Worm (Caenorhabditis elegans) whole organism, late embryonic: Measurements from ENCODE around the gene srg-65.

ENCODE experiments used
- F13H6.1 ChIP-seq: sonication (generic microtip); optimal IDR thresholded peaks from 2 replicates; lab custom pipeline; 2016; ENCODE audit warnings: missing genetic modification characterization, missing compliant biosample characterization
- K02D7.2 ChIP-seq: sonication (generic microtip); optimal IDR thresholded peaks from 2 replicates; lab custom pipeline; 2017; ENCODE audit warnings: mild to moderate bottlenecking, missing genetic modification characterization, missing compliant biosample characterization
- T23F11.4 ChIP-seq: fragments of 200-800 bp; sonication (Bioruptor generic); optimal IDR thresholded peaks from 2 replicates; lab custom pipeline; 2018; ENCODE audit warnings: mild to moderate bottlenecking, missing genetic modification characterization, missing compliant biosample characterization
- Y22D7AL.16 ChIP-seq: sonication (generic microtip); optimal IDR thresholded peaks from 2 replicates; lab custom pipeline; 2016; ENCODE audit warnings: missing genetic modification characterization, missing compliant biosample characterization
- ahr-1 ChIP-seq: sonication (generic microtip); optimal IDR thresholded peaks from 2 replicates; lab custom pipeline; 2016; ENCODE audit warnings: missing genetic modification characterization, missing compliant biosample characterization
- ceh-14 ChIP-seq: sonication (generic microtip); optimal IDR thresholded peaks from 2 replicates; lab custom pipeline; 2016; ENCODE audit warnings: missing genotype, missing genetic modification characterization, missing compliant biosample characterization
- ceh-18 ChIP-seq: sonication (generic microtip); optimal IDR thresholded peaks from 2 replicates; lab custom pipeline; 2016; ENCODE audit warnings: missing genetic modification characterization, missing compliant biosample characterization
- ceh-22 ChIP-seq: sonication (generic microtip); optimal IDR thresholded peaks from 2 replicates; lab custom pipeline; 2017; ENCODE audit warnings: missing biosample characterization, missing genetic modification characterization
- ceh-31 ChIP-seq: sonication (generic microtip); optimal IDR thresholded peaks from 2 replicates; lab custom pipeline; 2016; ENCODE audit warnings: missing genetic modification characterization, missing compliant biosample characterization
- ceh-34 ChIP-seq: sonication (generic microtip); optimal IDR thresholded peaks from 2 replicates; lab custom pipeline; 2016; ENCODE audit warnings: mild to moderate bottlenecking, missing genetic modification characterization, missing compliant biosample characterization
- ceh-45 ChIP-seq: fragments of 200-800 bp; sonication (Bioruptor generic); IDR thresholded peaks from 2 replicates; pipeline ENCODE4 v1.3.6; 2022; ENCODE audit warnings: missing genetic modification reagents, missing genetic modification characterization, missing compliant biosample characterization
- ceh-48 ChIP-seq: sonication (generic microtip); optimal IDR thresholded peaks from 2 replicates; lab custom pipeline; 2016; ENCODE audit warnings: missing genetic modification characterization, inconsistent platforms, missing compliant biosample characterization
- ceh-9 ChIP-seq: sonication (generic microtip); optimal IDR thresholded peaks from 2 replicates; lab custom pipeline; 2016; ENCODE audit warnings: mild to moderate bottlenecking, missing genetic modification characterization, inconsistent platforms, missing compliant biosample characterization
- dve-1 ChIP-seq: sonication (generic microtip); optimal IDR thresholded peaks from 2 replicates; lab custom pipeline; 2017; ENCODE audit warnings: antibody characterized with exemption, mild to moderate bottlenecking, missing genetic modification characterization, missing compliant biosample characterization
- elt-2 ChIP-seq: sonication (generic microtip); optimal IDR thresholded peaks from 2 replicates; lab custom pipeline; 2016; ENCODE audit warnings: missing genetic modification reagents, missing genetic modification characterization, missing compliant biosample characterization
- elt-4 ChIP-seq: sonication (generic microtip); optimal IDR thresholded peaks from 2 replicates; lab custom pipeline; 2016; ENCODE audit warnings: missing genetic modification characterization, missing compliant biosample characterization
- ets-4 ChIP-seq: sonication (generic microtip); optimal IDR thresholded peaks from 2 replicates; lab custom pipeline; 2016; ENCODE audit warnings: missing genetic modification characterization, missing compliant biosample characterization
- eyg-1 ChIP-seq: sonication (generic microtip); optimal IDR thresholded peaks from 2 replicates; lab custom pipeline; 2016; ENCODE audit warnings: missing genotype, missing genetic modification characterization, missing compliant biosample characterization
- fkh-10 ChIP-seq: fragments of 150-350 bp; optimal IDR thresholded peaks from 2 replicates; lab custom pipeline; 2014; ENCODE audit warnings: missing biosample characterization, missing genetic modification reagents, missing genetic modification characterization
- hlh-13 ChIP-seq: fragments of 200-800 bp; sonication (Bioruptor generic); optimal IDR thresholded peaks from 2 replicates; lab custom pipeline; 2018; ENCODE audit warnings: mild to moderate bottlenecking, missing genetic modification characterization, missing compliant biosample characterization
- hlh-15 ChIP-seq: sonication (generic microtip); optimal IDR thresholded peaks from 2 replicates; lab custom pipeline; 2016; ENCODE audit warnings: missing genetic modification characterization, missing compliant biosample characterization
- hlh-30 ChIP-seq: sonication (generic microtip); optimal IDR thresholded peaks from 2 replicates; lab custom pipeline; 2017; ENCODE audit warnings: antibody characterized with exemption, missing genetic modification characterization, missing compliant biosample characterization; ENCODE audit not compliant: insufficient read depth
- hlh-6 ChIP-seq: sonication (generic microtip); optimal IDR thresholded peaks from 2 replicates; lab custom pipeline; 2016; ENCODE audit warnings: missing genotype, missing genetic modification characterization, missing compliant biosample characterization
- mec-3 ChIP-seq: sonication (generic microtip); optimal IDR thresholded peaks from 2 replicates; lab custom pipeline; 2016; ENCODE audit warnings: borderline replicate concordance, missing genetic modification characterization, missing compliant biosample characterization
- nfya-1 ChIP-seq: sonication (generic microtip); optimal IDR thresholded peaks from 2 replicates; lab custom pipeline; 2017; ENCODE audit warnings: missing genetic modification characterization, mild to moderate bottlenecking, missing compliant biosample characterization, antibody characterized with exemption, moderate library complexity
- nhr-11 ChIP-seq: fragments of 150-350 bp; optimal IDR thresholded peaks from 2 replicates; lab custom pipeline; 2014; ENCODE audit warnings: missing biosample characterization, missing genetic modification characterization
- npax-4 ChIP-seq: sonication (generic microtip); optimal IDR thresholded peaks from 2 replicates; lab custom pipeline; 2016; ENCODE audit warnings: missing genetic modification characterization, missing compliant biosample characterization
- odd-2 ChIP-seq: sonication (generic microtip); optimal IDR thresholded peaks from 2 replicates; lab custom pipeline; 2017; ENCODE audit warnings: antibody characterized with exemption, mild to moderate bottlenecking, missing genetic modification characterization, missing compliant biosample characterization
- pag-3 ChIP-seq: sonication (generic microtip); optimal IDR thresholded peaks from 2 replicates; lab custom pipeline; 2016; ENCODE audit warnings: missing compliant biosample characterization, missing genetic modification characterization, borderline replicate concordance
- pat-9 ChIP-seq: fragments of 200-800 bp; sonication (Bioruptor generic); optimal IDR thresholded peaks from 2 replicates; lab custom pipeline; 2018; ENCODE audit warnings: mild to moderate bottlenecking, missing genetic modification characterization, moderate library complexity, missing compliant biosample characterization
- pha-2 ChIP-seq: sonication (generic microtip); optimal IDR thresholded peaks from 2 replicates; lab custom pipeline; 2017; ENCODE audit warnings: mild to moderate bottlenecking, missing genetic modification characterization, missing compliant biosample characterization
- pha-4 ChIP-seq: fragments of 150-350 bp; optimal IDR thresholded peaks from 2 replicates; lab custom pipeline; 2018; ENCODE audit warnings: missing biosample characterization, missing genetic modification reagents, missing genetic modification characterization
- pqm-1 ChIP-seq: sonication (generic microtip); optimal IDR thresholded peaks from 2 replicates; lab custom pipeline; 2016; ENCODE audit warnings: missing genetic modification characterization, missing compliant biosample characterization
- ref-2 ChIP-seq: sonication (generic microtip); optimal IDR thresholded peaks from 2 replicates; lab custom pipeline; 2016; ENCODE audit warnings: missing genetic modification characterization, missing compliant biosample characterization
- rnt-1 ChIP-seq: sonication (generic microtip); optimal IDR thresholded peaks from 2 replicates; lab custom pipeline; 2016; ENCODE audit warnings: missing genetic modification characterization, missing compliant biosample characterization
- sox-2 ChIP-seq: fragments of 200-800 bp; sonication (Bioruptor generic); IDR thresholded peaks from 2 replicates; pipeline ENCODE4 v1.3.6; 2022; ENCODE audit warnings: missing genetic modification reagents, missing genetic modification characterization, missing compliant biosample characterization
- sox-4 ChIP-seq: sonication (generic microtip); optimal IDR thresholded peaks from 2 replicates; lab custom pipeline; 2017; ENCODE audit warnings: mild to moderate bottlenecking, missing genetic modification characterization, inconsistent platforms, missing compliant biosample characterization
- unc-3 ChIP-seq, 2 experiments: fragments of 200-800 bp in 1 of 2; sonication (Bioruptor generic) in 1 of 2; sonication (generic microtip) in 1 of 2; conservative IDR thresholded peaks in 1 of 2; optimal IDR thresholded peaks in 1 of 2; 2 replicates each; pipeline versions ENCODE4 v1.3.6 to Lab custom; 2016 to 2022; ENCODE audit warnings: missing compliant biosample characterization in 2 of 2, missing genetic modification characterization in 2 of 2, missing genetic modification reagents in 1 of 2
- unc-42 ChIP-seq: sonication (generic microtip); optimal IDR thresholded peaks from 2 replicates; lab custom pipeline; 2016; ENCODE audit warnings: missing genotype, missing genetic modification characterization, missing compliant biosample characterization
- unc-55 ChIP-seq: sonication (generic microtip); optimal IDR thresholded peaks from 2 replicates; lab custom pipeline; 2017; ENCODE audit warnings: missing biosample characterization, missing genetic modification reagents, missing genetic modification characterization
- unc-86 ChIP-seq: sonication (generic microtip); optimal IDR thresholded peaks from 2 replicates; lab custom pipeline; 2016; ENCODE audit warnings: missing genetic modification characterization, missing compliant biosample characterization
- zip-5 ChIP-seq: sonication (generic microtip); optimal IDR thresholded peaks from 2 replicates; lab custom pipeline; 2016; ENCODE audit warnings: missing genetic modification characterization, missing compliant biosample characterization
- ztf-16 ChIP-seq: sonication (generic microtip); optimal IDR thresholded peaks from 2 replicates; lab custom pipeline; 2017; ENCODE audit warnings: missing genetic modification characterization, missing compliant biosample characterization

Gene srg-65

ce11 chrV:5447057-5447456, 37.7 kb downstream of the srg-65 start:
- TF ChIP-seq K02D7.2 (no peak), npax-4 (tag; lab: Kevin White, UChicago) (no peak)

ce11 chrV:5445839-5446238, 38.9 kb downstream of the srg-65 start, which contains the start of gene F08F3.1:
F08F3.1 (plus strand) TSS chrV:5446139.
- TF ChIP-seq hlh-13 = no peak
- TF ChIP-seq ceh-45 (GFP tag; lab: Robert Waterston, UW) = no peak
- TF ChIP-seq ceh-22 = no peak
- TF ChIP-seq Y22D7AL.16 (tag; lab: Kevin White, UChicago) = no peak
- no peak for TF ChIP-seq pag-3 (tag; lab: Kevin White, UChicago)
- no peak for TF ChIP-seq nhr-11 (tag; lab: Kevin White, UChicago)

- TF ChIP-seq nfya-1 (tag; lab: Kevin White, UChicago) (no peak), npax-4 (tag; lab: Kevin White, UChicago) (no peak)
- TF ChIP-seq, all 69 proteins: peak for 0
Observed at ce11 chrV:5444037-5444436, 40.7 kb downstream of the srg-65 start.

- TF ChIP-seq fkh-10 (no peak), sox-4 (tag; lab: Kevin White, UChicago) (no peak), pha-2 (tag; lab: Kevin White, UChicago) (no peak), ceh-34 (tag; lab: Kevin White, UChicago) (no peak)
Observed at ce11 chrV:5442366-5442765, 42.4 kb downstream of the srg-65 start.

- no peak for TF ChIP-seq hlh-15
- TF ChIP-seq ets-4 (tag; lab: Kevin White, UChicago) = no peak
- no peak for TF ChIP-seq ztf-16
- no peak for TF ChIP-seq ahr-1 (tag; lab: Kevin White, UChicago)
- no peak for TF ChIP-seq ceh-18 (tag; lab: Kevin White, UChicago)
- no peak for TF ChIP-seq rnt-1
- no peak for TF ChIP-seq fkh-10
- no peak for TF ChIP-seq dve-1 (tag; lab: Kevin White, UChicago)
- no peak for TF ChIP-seq ref-2 (tag; lab: Kevin White, UChicago)
- no peak for TF ChIP-seq hlh-6
- no peak for TF ChIP-seq odd-2
- no peak for TF ChIP-seq hlh-30 (tag; lab: Kevin White, UChicago)
- no peak for TF ChIP-seq elt-2 (tag; lab: Kevin White, UChicago)
- no peak for TF ChIP-seq F13H6.1
- TF ChIP-seq eyg-1 (tag; lab: Kevin White, UChicago) = no peak
- TF ChIP-seq ceh-31 (tag; lab: Kevin White, UChicago) = no peak
- TF ChIP-seq unc-86 (tag; lab: Kevin White, UChicago) = no peak
- no peak for TF ChIP-seq Y22D7AL.16 (tag; lab: Kevin White, UChicago)
- TF ChIP-seq pha-4 (tag; lab: Kevin White, UChicago) = no peak
- TF ChIP-seq unc-3 (GFP tag; conservative IDR thresholded peaks at IDR 0.05; lab: Robert Waterston, UW) = no peak
- TF ChIP-seq unc-3 (tag; optimal IDR thresholded peaks at IDR 0.05; lab: Kevin White, UChicago) = no peak
- TF ChIP-seq, all 69 proteins: peak for 0
Observed at ce11 chrV:5439068-5439467, 45.7 kb downstream of the srg-65 start, which contains the start of gene snpc-1.3. snpc-1.3 (minus strand) TSS chrV:5439168.

- TF ChIP-seq hlh-15 (no peak), K02D7.2 (no peak), fkh-10 (no peak), elt-4 (no peak), elt-2 (tag; lab: Kevin White, UChicago) (peak; percentile 96), unc-42 (peak; percentile 51), nfya-1 (tag; lab: Kevin White, UChicago) (no peak), pat-9 (tag; lab: Kevin White, UChicago) (no peak), sox-2 (GFP tag; lab: Robert Waterston, UW) (no peak), ceh-34 (tag; lab: Kevin White, UChicago) (no peak), ceh-48 (no peak), ceh-14 (peak; percentile 40), hlh-6 (no peak), mec-3 (no peak), dve-1 (tag; lab: Kevin White, UChicago) (peak; percentile 14), ceh-45 (GFP tag; lab: Robert Waterston, UW) (no peak), unc-55 (GFP tag; lab: Kevin White, UChicago) (no peak), pqm-1 (peak; percentile 41), T23F11.4 (GFP tag; lab: Kevin White, UChicago) (no peak), zip-5 (tag; lab: Kevin White, UChicago) (no peak), ceh-9 (tag; lab: Kevin White, UChicago) (no peak)
Observed at ce11 chrV:5433020-5433419, 51.7 kb downstream of the srg-65 start, which contains the start of gene acl-6. acl-6 (plus strand) TSS chrV:5433386.
